Fruit fly (Drosophila melanogaster) whole organism, prepupa: ENCODE measurements around the gene dUTPase.

ENCODE experiments used
- CG10631 ChIP-seq: fragments of 200-800 bp; sonication (Bioruptor generic); optimal IDR thresholded peaks from 2 replicates; lab custom pipeline; 2016; ENCODE audit warnings: missing biosample characterization, missing genetic modification characterization
- CG11294 ChIP-seq: fragments of 200-800 bp; sonication (Bioruptor generic); IDR thresholded peaks from 2 replicates; pipeline ENCODE4 v1.3.6; 2022; ENCODE audit warnings: missing biosample characterization, missing genetic modification characterization
- CG11762 ChIP-seq: fragments of 200-800 bp; sonication (Bioruptor generic); optimal IDR thresholded peaks from 3 replicates; lab custom pipeline; 2016; ENCODE audit warnings: missing biosample characterization, missing genetic modification characterization; ENCODE audit not compliant: insufficient read depth
- CG11902 ChIP-seq: fragments of 200-800 bp; sonication (Bioruptor generic); optimal IDR thresholded peaks from 3 replicates; lab custom pipeline; 2016; ENCODE audit warnings: missing biosample characterization, missing genetic modification characterization
- CG15336 ChIP-seq: fragments of 200-800 bp; sonication (Bioruptor generic); IDR thresholded peaks from 2 replicates; pipeline ENCODE4 v1.3.6; 2022; ENCODE audit warnings: missing biosample characterization, missing genetic modification characterization
- CG16779 ChIP-seq: fragments of 200-800 bp; sonication (Bioruptor generic); optimal IDR thresholded peaks from 3 replicates; lab custom pipeline; 2017; ENCODE audit warnings: missing biosample characterization, mild to moderate bottlenecking, missing genetic modification characterization
- CG3032 ChIP-seq: fragments of 200-800 bp; optimal IDR thresholded peaks from 2 replicates; lab custom pipeline; 2019; ENCODE audit warnings: missing biosample characterization, mild to moderate bottlenecking, missing genetic modification characterization, moderate library complexity
- CG32006 ChIP-seq: fragments of 200-800 bp; sonication (Bioruptor generic); optimal IDR thresholded peaks from 3 replicates; lab custom pipeline; 2017; ENCODE audit warnings: missing biosample characterization, mild to moderate bottlenecking, missing genetic modification characterization
- CG34406 ChIP-seq: fragments of 200-800 bp; sonication (Bioruptor generic); optimal IDR thresholded peaks from 3 replicates; lab custom pipeline; 2016; ENCODE audit warnings: missing biosample characterization, missing genetic modification characterization
- CG3919 ChIP-seq: fragments of 200-800 bp; sonication (Bioruptor generic); optimal IDR thresholded peaks from 3 replicates; lab custom pipeline; 2016; ENCODE audit warnings: missing biosample characterization, missing genetic modification characterization
- CG4318 ChIP-seq: fragments of 200-800 bp; sonication (Bioruptor generic); optimal IDR thresholded peaks from 3 replicates; lab custom pipeline; 2017; ENCODE audit warnings: missing biosample characterization, mild to moderate bottlenecking, missing genetic modification characterization
- CG6163 ChIP-seq: fragments of 200-800 bp; sonication (Bioruptor generic); IDR thresholded peaks from 3 replicates; pipeline ENCODE4 v1.3.6; 2022; ENCODE audit warnings: missing biosample characterization, missing genetic modification characterization
- CG6276 ChIP-seq: fragments of 200-800 bp; sonication (Bioruptor generic); optimal IDR thresholded peaks from 2 replicates; lab custom pipeline; 2017; ENCODE audit warnings: missing biosample characterization, mild to moderate bottlenecking, missing genetic modification characterization
- CG6792 ChIP-seq: fragments of 200-800 bp; sonication (Bioruptor generic); optimal IDR thresholded peaks from 3 replicates; lab custom pipeline; 2016; ENCODE audit warnings: missing biosample characterization, missing genetic modification characterization
- CG6808 ChIP-seq: fragments of 200-800 bp; sonication (Bioruptor generic); optimal IDR thresholded peaks from 3 replicates; lab custom pipeline; 2017; ENCODE audit warnings: missing biosample characterization, missing genetic modification characterization, mild to moderate bottlenecking, moderate library complexity, missing genetic modification reagents
- CG6854 ChIP-seq: fragments of 200-800 bp; sonication (Bioruptor generic); optimal IDR thresholded peaks from 2 replicates; lab custom pipeline; 2017; ENCODE audit warnings: missing biosample characterization, mild to moderate bottlenecking, missing genetic modification characterization
- CG7368 ChIP-seq: fragments of 200-800 bp; sonication (Bioruptor generic); optimal IDR thresholded peaks from 3 replicates; lab custom pipeline; 2016; ENCODE audit warnings: missing biosample characterization, missing genetic modification characterization
- CG8119 ChIP-seq: fragments of 200-800 bp; sonication (Bioruptor generic); IDR thresholded peaks from 3 replicates; pipeline ENCODE4 v1.3.6; 2022; ENCODE audit warnings: missing biosample characterization, missing genetic modification characterization
- CG8632 ChIP-seq: fragments of 200-800 bp; sonication (Bioruptor generic); optimal IDR thresholded peaks from 3 replicates; lab custom pipeline; 2016; ENCODE audit warnings: missing biosample characterization, missing genetic modification characterization
- CG9139 ChIP-seq: fragments of 200-800 bp; sonication (Bioruptor generic); optimal IDR thresholded peaks from 3 replicates; lab custom pipeline; 2017; ENCODE audit warnings: missing biosample characterization, mild to moderate bottlenecking, missing genetic modification characterization
- Eip75B ChIP-seq: fragments of 200-800 bp; sonication (Bioruptor generic); optimal IDR thresholded peaks from 3 replicates; lab custom pipeline; 2016; ENCODE audit warnings: missing biosample characterization, missing genetic modification characterization
- Eip78C ChIP-seq: fragments of 200-800 bp; sonication (Bioruptor generic); peaks from one replicate; lab custom pipeline; 2016; ENCODE audit warnings: missing biosample characterization, missing genetic modification characterization
- Eip93F ChIP-seq: fragments of 200-800 bp; sonication (Bioruptor generic); optimal IDR thresholded peaks from 2 replicates; lab custom pipeline; 2016; ENCODE audit warnings: missing biosample characterization, mild to moderate bottlenecking, missing genetic modification characterization
- Ets21C ChIP-seq: fragments of 200-800 bp; sonication (Bioruptor generic); optimal IDR thresholded peaks from 3 replicates; lab custom pipeline; 2016; ENCODE audit warnings: missing biosample characterization, missing genetic modification characterization
- Gug ChIP-seq: fragments of 200-800 bp; sonication (Bioruptor generic); IDR thresholded peaks from 2 replicates; pipeline ENCODE4 v1.3.6; 2022; ENCODE audit warnings: missing biosample characterization, missing genetic modification characterization
- Lpt ChIP-seq: fragments of 200-800 bp; sonication (Bioruptor generic); optimal IDR thresholded peaks from 3 replicates; lab custom pipeline; 2016; ENCODE audit warnings: missing biosample characterization, missing genetic modification characterization
- OdsH ChIP-seq: fragments of 200-800 bp; sonication (Bioruptor generic); optimal IDR thresholded peaks from 3 replicates; lab custom pipeline; 2016; ENCODE audit warnings: missing biosample characterization, missing genetic modification characterization
- Smox ChIP-seq: fragments of 200-800 bp; sonication (Bioruptor generic); optimal IDR thresholded peaks from 3 replicates; lab custom pipeline; 2016; ENCODE audit warnings: missing biosample characterization, missing genetic modification characterization
- Sox14 ChIP-seq: fragments of 200-800 bp; sonication (Bioruptor generic); optimal IDR thresholded peaks from 3 replicates; lab custom pipeline; 2016; ENCODE audit warnings: missing biosample characterization, missing genetic modification characterization
- achi ChIP-seq: fragments of 200-800 bp; sonication (Bioruptor generic); optimal IDR thresholded peaks from 3 replicates; lab custom pipeline; 2016; ENCODE audit warnings: missing biosample characterization, missing genetic modification characterization
- acj6 ChIP-seq: fragments of 200-800 bp; sonication (Bioruptor generic); optimal IDR thresholded peaks from 3 replicates; lab custom pipeline; 2016; ENCODE audit warnings: missing biosample characterization, missing genetic modification characterization
- cyc ChIP-seq: fragments of 200-800 bp; sonication (Bioruptor generic); optimal IDR thresholded peaks from 3 replicates; lab custom pipeline; 2016; ENCODE audit warnings: missing biosample characterization, missing genetic modification characterization
- dsx ChIP-seq: fragments of 200-800 bp; optimal IDR thresholded peaks from 3 replicates; lab custom pipeline; 2019; ENCODE audit warnings: missing biosample characterization, mild to moderate bottlenecking, missing genetic modification characterization, moderate library complexity; ENCODE audit not compliant: poor library complexity, severe bottlenecking
- eg ChIP-seq: fragments of 200-800 bp; sonication (Bioruptor generic); IDR thresholded peaks from 3 replicates; pipeline ENCODE4 v1.3.6; 2022; ENCODE audit warnings: missing biosample characterization, missing genetic modification characterization
- esn ChIP-seq: fragments of 200-800 bp; sonication (Bioruptor generic); optimal IDR thresholded peaks from 2 replicates; lab custom pipeline; 2016; ENCODE audit warnings: missing biosample characterization, mild to moderate bottlenecking, missing genetic modification characterization, moderate library complexity
- fd59A ChIP-seq: fragments of 200-800 bp; sonication (Bioruptor generic); optimal IDR thresholded peaks from 2 replicates; lab custom pipeline; 2017; ENCODE audit warnings: missing biosample characterization, mild to moderate bottlenecking, missing genetic modification characterization, missing genetic modification reagents
- lz ChIP-seq: fragments of 200-800 bp; sonication (Bioruptor generic); optimal IDR thresholded peaks from 3 replicates; lab custom pipeline; 2016; ENCODE audit warnings: missing biosample characterization, missing genetic modification characterization
- net ChIP-seq: fragments of 200-800 bp; sonication (Bioruptor generic); optimal IDR thresholded peaks from 3 replicates; lab custom pipeline; 2016; ENCODE audit warnings: missing biosample characterization, missing genetic modification characterization
- pdm3 ChIP-seq: fragments of 200-800 bp; sonication (Bioruptor generic); optimal IDR thresholded peaks from 3 replicates; lab custom pipeline; 2016; ENCODE audit warnings: missing biosample characterization, missing genetic modification characterization
- salr ChIP-seq, 2 experiments: fragments of 200-800 bp; sonication (Bioruptor generic); optimal IDR thresholded peaks; 3 replicates each; lab custom pipeline; 2016 to 2018; ENCODE audit warnings: missing biosample characterization in 2 of 2, missing genetic modification characterization in 2 of 2, mild to moderate bottlenecking in 1 of 2
- spab ChIP-seq: fragments of 200-800 bp; sonication (Bioruptor generic); optimal IDR thresholded peaks from 2 replicates; lab custom pipeline; 2017; ENCODE audit warnings: missing biosample characterization, mild to moderate bottlenecking, missing genetic modification characterization, missing genetic modification reagents
- svp ChIP-seq: fragments of 200-800 bp; sonication (Bioruptor generic); peaks from one replicate; lab custom pipeline; 2016; ENCODE audit warnings: missing biosample characterization, missing genetic modification characterization
- topi ChIP-seq: fragments of 200-800 bp; sonication (Bioruptor generic); optimal IDR thresholded peaks from 3 replicates; lab custom pipeline; 2016; ENCODE audit warnings: missing biosample characterization, missing genetic modification characterization

Gene dUTPase

DNA sequence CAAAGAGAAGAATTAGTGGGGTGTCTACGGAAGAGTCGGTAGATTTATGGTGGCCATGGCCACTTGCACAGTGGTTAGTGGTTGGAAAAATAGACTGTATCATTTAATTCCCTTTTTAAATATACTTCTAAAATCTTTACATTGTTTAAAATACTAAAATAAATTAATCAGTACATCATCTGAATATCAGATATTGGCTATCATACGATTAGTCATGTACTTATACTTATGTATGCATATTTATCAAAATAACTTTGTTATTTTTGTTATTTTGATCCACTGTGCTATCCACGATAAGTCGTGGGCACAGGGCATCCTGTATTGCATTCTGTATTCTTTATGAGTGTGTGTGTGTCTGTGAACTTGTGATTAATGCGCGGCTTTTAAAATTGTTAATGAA lies 3.6 kb downstream of the dUTPase start (continued):
- peak; percentile 46 for TF ChIP-seq dsx (GFP tag; lab: Kevin White, UChicago)
- peak; percentile 69 for TF ChIP-seq CG6808
- TF ChIP-seq Eip75B (GFP tag; lab: Kevin White, UChicago): no peak
- peak; percentile 35 for TF ChIP-seq Sox14
- no peak for TF ChIP-seq net
- peak; percentile 75 for TF ChIP-seq CG32006 (GFP tag; lab: Kevin White, UChicago)
- peak; percentile 60 for TF ChIP-seq acj6
- TF ChIP-seq CG8119 (GFP tag; lab: Robert Waterston, UW): peak; percentile 64; the same call in 2 of the 3 replicates
- TF ChIP-seq CG8632 (GFP tag; lab: Kevin White, UChicago): peak; percentile 41
- TF ChIP-seq Smox (GFP tag; lab: Kevin White, UChicago): no peak
- no peak for TF ChIP-seq CG6854 (GFP tag; lab: Kevin White, UChicago)
- TF ChIP-seq esn (GFP tag; lab: Kevin White, UChicago): peak; percentile 62
- TF ChIP-seq CG3032: peak; percentile 39
- TF ChIP-seq CG6276 (GFP tag; lab: Kevin White, UChicago): no peak
- TF ChIP-seq Ets21C (GFP tag; lab: Kevin White, UChicago): no peak

DNA sequence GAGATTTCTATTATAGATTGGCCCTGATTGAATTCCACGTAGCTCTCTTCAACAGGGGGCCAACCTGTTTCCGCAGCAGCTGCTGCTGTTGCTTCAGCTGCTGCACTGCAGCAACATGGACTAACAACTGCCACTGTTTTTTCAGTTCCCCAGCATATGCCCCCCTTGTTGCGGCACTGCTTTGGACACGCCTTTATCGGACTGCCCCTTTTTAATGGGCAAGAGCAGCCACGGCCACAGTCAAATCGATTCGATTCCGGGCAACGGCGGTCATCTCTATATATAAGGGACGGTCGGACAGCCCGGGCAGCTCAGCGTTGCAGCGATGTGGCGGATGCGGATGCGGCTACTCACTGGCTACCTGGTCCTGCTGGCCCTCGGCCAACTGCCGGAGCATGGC lies 4.2 kb downstream of the dUTPase start, which contains the start of gene Acp32CD:
TSS of gene Acp32CD (plus strand) at position 301 of the 400 bp plus-strand sequence.
- TF ChIP-seq CG11902 (GFP tag; lab: Kevin White, UChicago) (no peak), CG16779 (tag; lab: Kevin White, UChicago) (no peak), CG6792 (GFP tag; lab: Kevin White, UChicago) (no peak), CG7368 (GFP tag; lab: Kevin White, UChicago) (no peak), CG34406 (GFP tag; lab: Kevin White, UChicago) (no peak), svp (no peak), CG10631 (GFP tag; lab: Kevin White, UChicago) (no peak), CG8119 (GFP tag; lab: Robert Waterston, UW) (no peak), CG6808 (no peak), OdsH (no peak), CG15336 (no peak), Eip78C (GFP tag; lab: Kevin White, UChicago) (no peak), esn (GFP tag; lab: Kevin White, UChicago) (no peak), dsx (GFP tag; lab: Kevin White, UChicago) (no peak), spab (GFP tag; lab: Kevin White, UChicago) (no peak), Lpt (GFP tag; lab: Kevin White, UChicago) (no peak), Eip93F (GFP tag; lab: Kevin White, UChicago) (no peak), CG6276 (GFP tag; lab: Kevin White, UChicago) (no peak)

DNA sequence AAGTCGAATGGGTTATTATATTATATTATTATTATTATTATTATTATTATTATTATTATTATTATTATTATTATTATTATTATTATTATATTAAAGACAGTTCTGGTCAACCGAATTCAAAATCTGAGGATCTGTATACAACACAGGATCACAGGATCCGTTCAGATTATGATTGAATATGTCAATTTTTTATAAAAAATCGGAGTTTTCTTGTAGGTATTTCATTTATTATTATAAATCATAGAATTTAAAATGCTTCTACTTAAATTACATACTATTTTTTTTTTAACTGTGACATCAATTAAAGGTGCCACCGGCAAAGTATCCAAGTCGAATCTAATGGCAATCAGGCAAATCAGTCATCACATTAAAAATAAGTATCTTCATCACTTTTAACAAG lies 5.6 kb downstream of the dUTPase start, which contains the start of gene CG14913:
TSS of gene CG14913 (plus strand) at position 301 of the 400 bp plus-strand sequence.
- TF ChIP-seq CG8632 (GFP tag; lab: Kevin White, UChicago) (no peak), CG11902 (GFP tag; lab: Kevin White, UChicago) (no peak), CG9139 (GFP tag; lab: Kevin White, UChicago) (no peak), esn (GFP tag; lab: Kevin White, UChicago) (no peak), spab (GFP tag; lab: Kevin White, UChicago) (no peak)

DNA sequence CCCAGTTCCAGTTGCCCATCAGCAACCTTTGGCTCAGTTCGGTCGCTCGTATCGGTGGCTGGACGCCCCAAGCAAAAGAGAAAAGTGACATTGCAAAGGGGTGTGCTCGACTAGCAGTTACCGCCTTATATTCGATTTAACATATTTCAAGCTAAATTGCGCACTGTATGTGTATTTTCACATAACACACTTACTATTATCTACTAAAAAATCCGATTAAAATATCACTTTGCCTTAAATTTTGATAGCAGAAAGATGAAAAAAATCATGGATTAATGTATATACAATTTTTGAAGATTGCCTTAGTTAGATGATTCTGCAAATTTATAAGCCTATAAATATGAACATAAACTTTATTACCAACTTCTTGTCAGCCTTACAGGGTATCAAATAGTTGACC lies 10.5 kb downstream of the dUTPase start:
- no peak for TF ChIP-seq net
- TF ChIP-seq acj6: peak; percentile 44
- TF ChIP-seq Eip75B (GFP tag; lab: Kevin White, UChicago): peak; percentile 49
- no peak for TF ChIP-seq CG4318
- TF ChIP-seq CG11294 (GFP tag; lab: Robert Waterston, UW): no peak
- no peak for TF ChIP-seq eg (GFP tag; lab: Robert Waterston, UW)
- no peak for TF ChIP-seq CG6276 (GFP tag; lab: Kevin White, UChicago)
- no peak for TF ChIP-seq Eip93F (GFP tag; lab: Kevin White, UChicago)
- TF ChIP-seq CG8632 (GFP tag; lab: Kevin White, UChicago): no peak
- peak; percentile 42 for TF ChIP-seq CG3919 (GFP tag; lab: Kevin White, UChicago)
- peak; percentile 35 for TF ChIP-seq achi (GFP tag; lab: Kevin White, UChicago)
- TF ChIP-seq Sox14: peak; percentile 41
- TF ChIP-seq svp: peak; percentile 80
- peak; percentile 25 for TF ChIP-seq pdm3
- TF ChIP-seq Gug (GFP tag; lab: Robert Waterston, UW): no peak
- TF ChIP-seq fd59A (GFP tag; lab: Kevin White, UChicago): peak; percentile 19
- TF ChIP-seq CG32006 (GFP tag; lab: Kevin White, UChicago): peak; percentile 44
- TF ChIP-seq lz (GFP tag; lab: Kevin White, UChicago): peak; percentile 43
- no peak for TF ChIP-seq salr (GFP tag; optimal IDR thresholded peaks at IDR 0.05; lab: Kevin White, UChicago)
- peak; percentile 53 for TF ChIP-seq Smox (GFP tag; lab: Kevin White, UChicago)
- TF ChIP-seq CG34406 (GFP tag; lab: Kevin White, UChicago): no peak
- peak; percentile 58 for TF ChIP-seq topi (GFP tag; lab: Kevin White, UChicago)
- no peak for TF ChIP-seq CG6163
- TF ChIP-seq cyc (GFP tag; lab: Kevin White, UChicago): peak; percentile 27
- TF ChIP-seq spab (GFP tag; lab: Kevin White, UChicago): peak; percentile 4
- TF ChIP-seq CG11762 (GFP tag; lab: Kevin White, UChicago): no peak
- no peak for TF ChIP-seq Lpt (GFP tag; lab: Kevin White, UChicago)
- TF ChIP-seq Ets21C (GFP tag; lab: Kevin White, UChicago): peak; percentile 15
